Worm (Caenorhabditis elegans) whole organism, mixed stage, embryonic: Measurements from ENCODE around the gene Y97E10AR.8.

Source experiments
- M03D4.4 ChIP-seq: sonication (generic microtip); optimal IDR thresholded peaks from 2 replicates; lab custom pipeline; 2017; ENCODE audit warnings: mild to moderate bottlenecking, missing genetic modification characterization, missing compliant biosample characterization
- bed-3 ChIP-seq: fragments of 200-800 bp; sonication (Bioruptor generic); optimal IDR thresholded peaks from 3 replicates; lab custom pipeline; 2018; ENCODE audit warnings: mild to moderate bottlenecking, missing genetic modification characterization, moderate library complexity, missing compliant biosample characterization
- blmp-1 ChIP-seq: fragments of 150-350 bp; optimal IDR thresholded peaks from 2 replicates; lab custom pipeline; 2014; ENCODE audit warnings: missing biosample characterization, missing genetic modification characterization
- ceh-39 ChIP-seq: fragments of 150-350 bp; optimal IDR thresholded peaks from 2 replicates; lab custom pipeline; 2014; ENCODE audit warnings: missing biosample characterization, missing genetic modification characterization
- ceh-83 ChIP-seq: fragments of 200-800 bp; sonication (Bioruptor generic); optimal IDR thresholded peaks from 2 replicates; lab custom pipeline; 2018; ENCODE audit warnings: mild to moderate bottlenecking, missing genetic modification characterization, missing compliant biosample characterization
- ces-1 ChIP-seq: fragments of 150-350 bp; optimal IDR thresholded peaks from 2 replicates; lab custom pipeline; 2014; ENCODE audit warnings: missing biosample characterization, missing genetic modification reagents, missing genetic modification characterization
- cnd-1 ChIP-seq: fragments of 200-800 bp; sonication (Bioruptor generic); optimal IDR thresholded peaks from 2 replicates; lab custom pipeline; 2018; ENCODE audit warnings: mild to moderate bottlenecking, missing genetic modification characterization, missing compliant biosample characterization
- elt-1 ChIP-seq: sonication (generic microtip); optimal IDR thresholded peaks from 2 replicates; lab custom pipeline; 2017; ENCODE audit warnings: missing genetic modification characterization, mild to moderate bottlenecking, missing compliant biosample characterization, antibody characterized with exemption, moderate library complexity, borderline replicate concordance; ENCODE audit not compliant: insufficient read depth
- flh-1 ChIP-seq: fragments of 200-800 bp; sonication (Bioruptor generic); optimal IDR thresholded peaks from 2 replicates; lab custom pipeline; 2018; ENCODE audit warnings: mild to moderate bottlenecking, missing genetic modification characterization, moderate library complexity, missing compliant biosample characterization
- ham-2 ChIP-seq: fragments of 200-800 bp; sonication (Bioruptor generic); optimal IDR thresholded peaks from 2 replicates; lab custom pipeline; 2018; ENCODE audit warnings: mild to moderate bottlenecking, missing genetic modification characterization, missing compliant biosample characterization
- hlh-1 ChIP-seq: fragments of 150-350 bp; optimal IDR thresholded peaks from 2 replicates; lab custom pipeline; 2014; ENCODE audit warnings: missing biosample characterization, missing genetic modification reagents, missing genetic modification characterization
- lin-13 ChIP-seq: fragments of 150-350 bp; optimal IDR thresholded peaks from 2 replicates; lab custom pipeline; 2014; ENCODE audit warnings: missing biosample characterization, missing genetic modification characterization
- lin-32 ChIP-seq: fragments of 200-800 bp; sonication (Bioruptor generic); optimal IDR thresholded peaks from 2 replicates; lab custom pipeline; 2018; ENCODE audit warnings: mild to moderate bottlenecking, missing genetic modification characterization, missing compliant biosample characterization
- lsy-2 ChIP-seq: fragments of 150-350 bp; optimal IDR thresholded peaks from 2 replicates; lab custom pipeline; 2014; ENCODE audit warnings: missing biosample characterization, missing genetic modification characterization
- mab-5 ChIP-seq: fragments of 150-350 bp; optimal IDR thresholded peaks from 2 replicates; lab custom pipeline; 2014; ENCODE audit warnings: missing biosample characterization, missing genetic modification characterization
- mep-1 ChIP-seq: fragments of 150-350 bp; optimal IDR thresholded peaks from 2 replicates; lab custom pipeline; 2017; ENCODE audit warnings: missing biosample characterization, missing genetic modification reagents, missing genetic modification characterization, inconsistent platforms
- mls-2 ChIP-seq: sonication (generic microtip); optimal IDR thresholded peaks from 2 replicates; lab custom pipeline; 2016; ENCODE audit warnings: mild to moderate bottlenecking, missing genetic modification characterization, moderate library complexity, missing compliant biosample characterization
- nhr-12 ChIP-seq: fragments of 150-350 bp; optimal IDR thresholded peaks from 2 replicates; lab custom pipeline; 2014; ENCODE audit warnings: missing biosample characterization, missing genetic modification characterization
- nhr-2 ChIP-seq: fragments of 150-350 bp; optimal IDR thresholded peaks from 2 replicates; lab custom pipeline; 2014; ENCODE audit warnings: missing biosample characterization, missing genetic modification characterization
- nhr-237 ChIP-seq: fragments of 150-350 bp; optimal IDR thresholded peaks from 2 replicates; lab custom pipeline; 2014; ENCODE audit warnings: missing biosample characterization, missing genetic modification characterization
- nhr-28 ChIP-seq: fragments of 150-350 bp; optimal IDR thresholded peaks from 2 replicates; lab custom pipeline; 2014; ENCODE audit warnings: missing biosample characterization, missing genetic modification characterization
- nhr-76 ChIP-seq: sonication (generic microtip); optimal IDR thresholded peaks from 2 replicates; lab custom pipeline; 2017; ENCODE audit warnings: missing biosample characterization, missing genetic modification characterization
- pha-4 ChIP-seq: fragments of 150-350 bp; optimal IDR thresholded peaks from 2 replicates; lab custom pipeline; 2018; ENCODE audit warnings: missing biosample characterization, missing genetic modification reagents, missing genetic modification characterization
- sem-2 ChIP-seq: fragments of 200-800 bp; sonication (Bioruptor generic); optimal IDR thresholded peaks from 2 replicates; lab custom pipeline; 2018; ENCODE audit warnings: mild to moderate bottlenecking, missing genetic modification characterization, missing compliant biosample characterization
- snpc-4 ChIP-seq: fragments of 150-350 bp; optimal IDR thresholded peaks from 2 replicates; lab custom pipeline; 2014; ENCODE audit warnings: missing biosample characterization, missing genetic modification characterization
- sptf-1 ChIP-seq: sonication (generic microtip); optimal IDR thresholded peaks from 2 replicates; lab custom pipeline; 2017; ENCODE audit warnings: mild to moderate bottlenecking, missing genetic modification characterization, moderate library complexity, missing compliant biosample characterization
- tbx-8 ChIP-seq: fragments of 200-800 bp; sonication (Bioruptor generic); optimal IDR thresholded peaks from 2 replicates; lab custom pipeline; 2018; ENCODE audit warnings: mild to moderate bottlenecking, missing genetic modification characterization, moderate library complexity, missing compliant biosample characterization
- unc-120 ChIP-seq: sonication (generic microtip); optimal IDR thresholded peaks from 2 replicates; lab custom pipeline; 2017; ENCODE audit warnings: missing genetic modification characterization, missing compliant biosample characterization; ENCODE audit not compliant: poor library complexity, severe bottlenecking
- zip-8 ChIP-seq: fragments of 150-350 bp; optimal IDR thresholded peaks from 2 replicates; lab custom pipeline; 2014; ENCODE audit warnings: missing biosample characterization, missing genetic modification characterization
- ztf-11 ChIP-seq: fragments of 150-350 bp; optimal IDR thresholded peaks from 2 replicates; lab custom pipeline; 2014; ENCODE audit warnings: missing biosample characterization, missing genetic modification characterization

Y97E10AR.8 gene

ce11 chrV:8025259-8025658 is 20.2 kb downstream of the Y97E10AR.8 start:
- TF ChIP-seq blmp-1: no peak
- TF ChIP-seq lsy-2 (tag; lab: Kevin White, UChicago): no peak
- no peak for TF ChIP-seq mab-5 (tag; lab: Kevin White, UChicago)
- no peak for TF ChIP-seq nhr-237 (tag; lab: Kevin White, UChicago)

ce11 chrV:8026343-8026742 is 21.2 kb downstream of the Y97E10AR.8 start, which contains the start of gene F43H9.4:
TSS of gene F43H9.4 (plus strand) at chrV:8026708.
- TF ChIP-seq ces-1: no peak
- no peak for TF ChIP-seq mab-5 (tag; lab: Kevin White, UChicago)
- TF ChIP-seq ztf-11: no peak
- no peak for TF ChIP-seq flh-1

ce11 chrV:8027429-8028142 is 22.5 kb downstream of the Y97E10AR.8 start:
- TF ChIP-seq nhr-2: no peak
- TF ChIP-seq mab-5 (tag; lab: Kevin White, UChicago): no peak
- no peak for TF ChIP-seq sptf-1 (tag; lab: Kevin White, UChicago)
- no peak for TF ChIP-seq cnd-1 (tag; lab: Kevin White, UChicago)
- no peak for TF ChIP-seq flh-1
- no peak for TF ChIP-seq tbx-8 (GFP tag; lab: Kevin White, UChicago)
- TF ChIP-seq blmp-1: no peak
- no peak for TF ChIP-seq ces-1
- no peak for TF ChIP-seq lin-13 (tag; lab: Kevin White, UChicago)
- no peak for TF ChIP-seq M03D4.4 (tag; lab: Kevin White, UChicago)
- no peak for TF ChIP-seq hlh-1 (tag; lab: Kevin White, UChicago)
- no peak for TF ChIP-seq lin-32
- TF ChIP-seq unc-120 (tag; lab: Kevin White, UChicago): no peak
- no peak for TF ChIP-seq pha-4 (tag; lab: Kevin White, UChicago)
- TF ChIP-seq ceh-39 (tag; lab: Kevin White, UChicago): no peak
- TF ChIP-seq, all 35 proteins: peak for 0

ce11 chrV:8028825-8029489 is 23.9 kb downstream of the Y97E10AR.8 start, which contains the start of gene oma-2:
TSS of gene oma-2 (plus strand) at chrV:8029439.
- TF ChIP-seq nhr-28 (tag; lab: Kevin White, UChicago) (no peak), nhr-237 (tag; lab: Kevin White, UChicago) (no peak), snpc-4 (tag; lab: Kevin White, UChicago) (no peak), mab-5 (tag; lab: Kevin White, UChicago) (no peak), bed-3 (no peak), lsy-2 (tag; lab: Kevin White, UChicago) (no peak), nhr-12 (tag; lab: Kevin White, UChicago) (no peak), ham-2 (GFP tag; lab: Kevin White, UChicago) (no peak), zip-8 (no peak), nhr-76 (no peak), cnd-1 (tag; lab: Kevin White, UChicago) (no peak), sem-2 (no peak), pha-4 (tag; lab: Kevin White, UChicago) (no peak), elt-1 (tag; lab: Kevin White, UChicago) (no peak), ceh-83 (GFP tag; lab: Kevin White, UChicago) (no peak), mep-1 (no peak), flh-1 (no peak), ztf-11 (no peak), ces-1 (no peak)

- TF ChIP-seq nhr-76: no peak
- TF ChIP-seq ceh-83 (GFP tag; lab: Kevin White, UChicago): no peak
- no peak for TF ChIP-seq mls-2
- TF ChIP-seq cnd-1 (tag; lab: Kevin White, UChicago): no peak
- peak; percentile 54 for TF ChIP-seq mep-1
- no peak for TF ChIP-seq hlh-1 (tag; lab: Kevin White, UChicago)
- TF ChIP-seq lsy-2 (tag; lab: Kevin White, UChicago): peak; percentile 47
- TF ChIP-seq sptf-1 (tag; lab: Kevin White, UChicago): no peak
- TF ChIP-seq nhr-12 (tag; lab: Kevin White, UChicago): no peak
- TF ChIP-seq nhr-28 (tag; lab: Kevin White, UChicago): no peak
- TF ChIP-seq ces-1: peak; percentile 49
- no peak for TF ChIP-seq ztf-11
- no peak for TF ChIP-seq ceh-39 (tag; lab: Kevin White, UChicago)
- no peak for TF ChIP-seq tbx-8 (GFP tag; lab: Kevin White, UChicago)
Observed at ce11 chrV:8031121-8031520, 26.0 kb downstream of the Y97E10AR.8 start, which contains the start of gene vars-1. TSS of gene vars-1 (plus strand) at chrV:8031411.
